Fruit fly (Drosophila melanogaster): ENCODE results near the gene RnpS1.

The RnpS1 gene

DNA sequence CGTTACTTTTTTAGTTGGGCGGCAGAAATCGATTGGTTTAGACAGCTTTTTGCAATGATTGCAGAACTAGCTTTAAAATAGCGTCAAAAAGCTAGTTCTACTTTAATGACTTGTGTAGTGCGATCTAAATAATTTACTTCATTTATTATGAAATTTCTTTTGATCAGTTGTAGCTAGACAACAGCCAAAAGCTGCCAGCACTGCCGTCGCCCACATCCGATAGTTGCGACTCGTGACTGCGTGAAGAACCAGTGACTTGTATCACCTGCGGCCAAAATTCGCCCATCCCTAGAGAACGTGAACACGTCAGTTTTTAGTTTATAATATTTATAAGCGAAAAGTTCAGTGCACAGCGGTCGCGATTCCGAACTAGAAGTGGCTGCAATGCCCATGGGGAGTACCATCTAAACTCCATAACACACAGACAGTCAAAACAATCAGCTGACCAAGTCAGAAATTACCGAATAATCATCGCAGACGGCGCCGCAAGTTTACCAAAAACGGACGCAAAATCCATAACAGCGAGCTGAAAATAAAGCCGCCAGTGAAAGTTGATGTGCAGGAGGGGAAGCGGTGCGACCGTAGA is 34.9 kb downstream of the RnpS1 start, which contains the start of gene P58IPK (continued):
- TF ChIP-seq CG2116 (GFP tag; optimal IDR thresholded peaks at IDR 0.05) = peak; percentile 90
- TF ChIP-seq bowl (GFP tag; IDR thresholded peaks at IDR 0.05) = no peak
- TF ChIP-seq CG4820 (GFP tag; optimal IDR thresholded peaks at IDR 0.05) = peak; percentile 43
- peak; percentile 65 for TF ChIP-seq NfI (GFP tag; optimal IDR thresholded peaks at IDR 0.05)
- peak; percentile 19 for TF ChIP-seq NK7.1 (GFP tag; optimal IDR thresholded peaks at IDR 0.05)
- TF ChIP-seq tup (GFP tag; optimal IDR thresholded peaks at IDR 0.05) = no peak
- 0 out of 2 replicates have a peak, but pooled peaks have one; percentile 20 for TF ChIP-seq peb (GFP tag; IDR thresholded peaks at IDR 0.05)
- TF ChIP-seq CG15479 (GFP tag; optimal IDR thresholded peaks at IDR 0.05) = no peak
- TF ChIP-seq zen (tag; optimal IDR thresholded peaks at IDR 0.05) = no peak
- TF ChIP-seq CG4404 (GFP tag; IDR thresholded peaks at IDR 0.05) = peak; percentile 50; the same call in 1 of the 2 replicates
- TF ChIP-seq otp (GFP tag; IDR thresholded peaks at IDR 0.05) = no peak
- peak; percentile 80 for TF ChIP-seq CG1603 (tag; optimal IDR thresholded peaks at IDR 0.05)
- peak; percentile 29; the same call in 1 of the 2 replicates for TF ChIP-seq HLH3B (GFP tag; IDR thresholded peaks at IDR 0.05)
- no peak for TF ChIP-seq CG7745 (tag; optimal IDR thresholded peaks at IDR 0.05)
- TF ChIP-seq gt (GFP tag; IDR thresholded peaks at IDR 0.05) = no peak
- no peak for TF ChIP-seq CG8765 (GFP tag; IDR thresholded peaks at IDR 0.05)
- no peak for TF ChIP-seq run (tag; optimal IDR thresholded peaks at IDR 0.05)
- TF ChIP-seq CG6791 (GFP tag; IDR thresholded peaks at IDR 0.05; ENCODE audit: partially characterized antibody) = peak; percentile 96
- no peak for TF ChIP-seq Elba2 (GFP tag; optimal IDR thresholded peaks at IDR 0.05)
- no peak for TF ChIP-seq insv (GFP tag; optimal IDR thresholded peaks at IDR 0.05)
- TF ChIP-seq lbe (GFP tag; optimal IDR thresholded peaks at IDR 0.05) = peak; percentile 41
- TF ChIP-seq tll (GFP tag; optimal IDR thresholded peaks at IDR 0.05) = no peak
- no peak for TF ChIP-seq ro (GFP tag; IDR thresholded peaks at IDR 0.05)
- TF ChIP-seq fd3F (GFP tag; optimal IDR thresholded peaks at IDR 0.05) = no peak
- TF ChIP-seq MESR4 (GFP tag; optimal IDR thresholded peaks at IDR 0.05) = peak; percentile 83
- peak; percentile 40 for TF ChIP-seq ash1 (GFP tag; optimal IDR thresholded peaks at IDR 0.05)
- peak; percentile 96 for TF ChIP-seq inv (GFP tag; IDR thresholded peaks at IDR 0.05; ENCODE audit: partially characterized antibody)
- TF ChIP-seq CG10321 (GFP tag; IDR thresholded peaks at IDR 0.05) = no peak
- peak; percentile 22 for TF ChIP-seq kni (GFP tag; optimal IDR thresholded peaks at IDR 0.05)
- no peak for TF ChIP-seq Oaz (GFP tag; IDR thresholded peaks at IDR 0.05)
- peak; percentile 77 for TF ChIP-seq Dp (GFP tag; optimal IDR thresholded peaks at IDR 0.05)
- TF ChIP-seq sens (GFP tag) = peak; percentile 91
- no peak for TF ChIP-seq Lpt (GFP tag; optimal IDR thresholded peaks at IDR 0.05)
- TF ChIP-seq CG9609 (GFP tag; optimal IDR thresholded peaks at IDR 0.05) = peak; percentile 69
- no peak for TF ChIP-seq CG10431 (GFP tag; optimal IDR thresholded peaks at IDR 0.05)
- TF ChIP-seq twi (tag; optimal IDR thresholded peaks at IDR 0.05) = peak; percentile 31
- TF ChIP-seq gem (tag; optimal IDR thresholded peaks at IDR 0.05) = peak; percentile 68
- peak; percentile 36 for TF ChIP-seq CG13775 (GFP tag; optimal IDR thresholded peaks at IDR 0.05)
- TF ChIP-seq BEAF-32 (GFP tag; optimal IDR thresholded peaks at IDR 0.05) = peak; percentile 99
- TF ChIP-seq gsb (GFP tag; IDR thresholded peaks at IDR 0.05) = no peak
- no peak for TF ChIP-seq CG31365 (tag; optimal IDR thresholded peaks at IDR 0.05)
- no peak for TF ChIP-seq CG31224 (GFP tag; IDR thresholded peaks at IDR 0.05)
- TF ChIP-seq Spps (tag; optimal IDR thresholded peaks at IDR 0.05) = no peak
- TF ChIP-seq zen2 (GFP tag; IDR thresholded peaks at IDR 0.05; ENCODE audit: partially characterized antibody) = peak; percentile 79
- TF ChIP-seq E2f1 (GFP tag; IDR thresholded peaks at IDR 0.05) = 0 out of 2 replicates have a peak, but pooled peaks have one; percentile 21
- TF ChIP-seq ems (GFP tag; optimal IDR thresholded peaks at IDR 0.05) = peak; percentile 74
- TF ChIP-seq sob (GFP tag; IDR thresholded peaks at IDR 0.05) = peak; percentile 63
- TF ChIP-seq CG6689 (GFP tag; IDR thresholded peaks at IDR 0.05) = peak; percentile 61
- peak; percentile 76 for TF ChIP-seq ssp (GFP tag; IDR thresholded peaks at IDR 0.05)
- peak; percentile 66 for TF ChIP-seq chn (GFP tag; optimal IDR thresholded peaks at IDR 0.05)
